Worm (Caenorhabditis elegans) whole organism, young adult: ENCODE results near the gene scp-1.

ENCODE experiments used
- B0035.1 ChIP-seq: sonication (generic microtip); optimal IDR thresholded peaks from 2 replicates; lab custom pipeline; 2016; ENCODE audit warnings: missing genetic modification characterization, mild to moderate bottlenecking, missing compliant biosample characterization, missing genotype, missing genetic modification reagents
- C17E4.6 ChIP-seq: fragments of 200-800 bp; sonication (Bioruptor generic); IDR thresholded peaks from 2 replicates; pipeline ENCODE4 v1.3.6; 2022; ENCODE audit warnings: missing genetic modification reagents, missing genetic modification characterization, missing compliant biosample characterization
- F22D6.2 ChIP-seq: sonication (generic microtip); optimal IDR thresholded peaks from 2 replicates; lab custom pipeline; 2016; ENCODE audit warnings: mild to moderate bottlenecking, missing genetic modification characterization, missing compliant biosample characterization
- F52B5.7 ChIP-seq: sonication (generic microtip); optimal IDR thresholded peaks from 2 replicates; lab custom pipeline; 2016; ENCODE audit warnings: mild to moderate bottlenecking, missing genetic modification characterization, missing compliant biosample characterization
- F57C9.4 ChIP-seq: sonication (generic microtip); optimal IDR thresholded peaks from 2 replicates; lab custom pipeline; 2017; ENCODE audit warnings: mild to moderate bottlenecking, missing genetic modification characterization, missing compliant biosample characterization
- K12H6.12 ChIP-seq: fragments of 200-800 bp; sonication (Bioruptor generic); optimal IDR thresholded peaks from 2 replicates; lab custom pipeline; 2018; ENCODE audit warnings: mild to moderate bottlenecking, missing genetic modification characterization, missing compliant biosample characterization
- Y53F4B.3 ChIP-seq: fragments of 200-800 bp; sonication (Bioruptor generic); IDR thresholded peaks from 2 replicates; pipeline ENCODE4 v1.3.6; 2022; ENCODE audit warnings: missing genetic modification reagents, missing genetic modification characterization, missing compliant biosample characterization
- Y67H2A.10 ChIP-seq: fragments of 200-800 bp; sonication (Bioruptor generic); conservative IDR thresholded peaks from 2 replicates; pipeline ENCODE4 v1.3.6; 2022; ENCODE audit warnings: missing genetic modification reagents, missing genetic modification characterization, missing compliant biosample characterization
- akir-1 ChIP-seq: fragments of 200-800 bp; sonication (Bioruptor generic); optimal IDR thresholded peaks from 2 replicates; lab custom pipeline; 2018; ENCODE audit warnings: mild to moderate bottlenecking, missing genetic modification characterization, moderate library complexity, missing compliant biosample characterization
- aptf-2 ChIP-seq: fragments of 200-800 bp; sonication (Bioruptor generic); conservative IDR thresholded peaks from 2 replicates; pipeline ENCODE4 v1.3.6; 2022; ENCODE audit warnings: missing genetic modification reagents, missing genetic modification characterization, missing compliant biosample characterization
- athp-1 ChIP-seq: sonication (generic microtip); optimal IDR thresholded peaks from 2 replicates; lab custom pipeline; 2017; ENCODE audit warnings: mild to moderate bottlenecking, missing genetic modification characterization, missing compliant biosample characterization
- attf-6 ChIP-seq: fragments of 200-800 bp; sonication (Bioruptor generic); IDR thresholded peaks from 2 replicates; pipeline ENCODE4 v1.3.6; 2022; ENCODE audit warnings: missing genetic modification reagents, missing genetic modification characterization, missing compliant biosample characterization
- bed-1 ChIP-seq: fragments of 200-800 bp; sonication (Bioruptor generic); IDR thresholded peaks from 2 replicates; pipeline ENCODE4 v1.3.6; 2022; ENCODE audit warnings: missing genetic modification reagents, missing genetic modification characterization, missing compliant biosample characterization
- ceh-100 ChIP-seq: fragments of 200-800 bp; sonication (Bioruptor generic); IDR thresholded peaks from 2 replicates; pipeline ENCODE4 v1.3.6; 2022; ENCODE audit warnings: missing genetic modification reagents, missing genetic modification characterization, missing compliant biosample characterization
- ceh-27 ChIP-seq: fragments of 200-800 bp; sonication (Bioruptor generic); optimal IDR thresholded peaks from 2 replicates; lab custom pipeline; 2018; ENCODE audit warnings: mild to moderate bottlenecking, missing genetic modification characterization, moderate library complexity, missing compliant biosample characterization
- ceh-79 ChIP-seq: sonication (generic microtip); optimal IDR thresholded peaks from 2 replicates; lab custom pipeline; 2017; ENCODE audit warnings: mild to moderate bottlenecking, missing genetic modification characterization, missing compliant biosample characterization
- die-1 ChIP-seq: sonication (generic microtip); optimal IDR thresholded peaks from 2 replicates; lab custom pipeline; 2016; ENCODE audit warnings: missing genotype, mild to moderate bottlenecking, missing genetic modification characterization, missing compliant biosample characterization
- dpl-1 ChIP-seq: fragments of 150-350 bp; optimal IDR thresholded peaks from 2 replicates; lab custom pipeline; 2014; ENCODE audit warnings: missing biosample characterization, missing genetic modification reagents, missing genetic modification characterization
- ekl-4 ChIP-seq: fragments of 200-800 bp; sonication (Bioruptor generic); IDR thresholded peaks from 2 replicates; pipeline ENCODE4 v1.3.6; 2022; ENCODE audit warnings: missing genetic modification reagents, missing genetic modification characterization, missing compliant biosample characterization
- hmg-1.2 ChIP-seq: fragments of 200-800 bp; sonication (Bioruptor generic); IDR thresholded peaks from 2 replicates; pipeline ENCODE4 v1.3.6; 2022; ENCODE audit warnings: missing genetic modification reagents, missing genetic modification characterization, missing compliant biosample characterization
- hrde-1 ChIP-seq: sonication (generic microtip); optimal IDR thresholded peaks from 2 replicates; lab custom pipeline; 2016; ENCODE audit warnings: missing genetic modification characterization, mild to moderate bottlenecking, missing compliant biosample characterization, moderate library complexity, missing genotype, missing genetic modification reagents, borderline replicate concordance
- let-526 ChIP-seq: fragments of 200-800 bp; sonication (Bioruptor generic); IDR thresholded peaks from 2 replicates; pipeline ENCODE4 v1.3.6; 2022; ENCODE audit warnings: missing genetic modification reagents, missing genetic modification characterization, missing compliant biosample characterization
- lin-40 ChIP-seq: sonication (generic microtip); optimal IDR thresholded peaks from 2 replicates; lab custom pipeline; 2016; ENCODE audit warnings: missing genetic modification characterization, mild to moderate bottlenecking, missing compliant biosample characterization, missing genotype, missing genetic modification reagents
- lsy-27 ChIP-seq: sonication (generic microtip); optimal IDR thresholded peaks from 2 replicates; lab custom pipeline; 2017; ENCODE audit warnings: missing genetic modification characterization, mild to moderate bottlenecking, missing compliant biosample characterization, antibody characterized with exemption, missing genotype, borderline replicate concordance; ENCODE audit not compliant: insufficient read depth
- madf-3 ChIP-seq: fragments of 200-800 bp; sonication (Bioruptor generic); IDR thresholded peaks from 2 replicates; pipeline ENCODE4 v1.3.6; 2022; ENCODE audit warnings: missing genetic modification reagents, missing genetic modification characterization, missing compliant biosample characterization
- mcd-1 ChIP-seq: fragments of 200-800 bp; sonication (Bioruptor generic); IDR thresholded peaks from 2 replicates; pipeline ENCODE4 v1.3.6; 2022; ENCODE audit warnings: missing genetic modification reagents, missing genetic modification characterization, missing compliant biosample characterization
- nfyb-1 ChIP-seq: fragments of 200-800 bp; sonication (Bioruptor generic); IDR thresholded peaks from 2 replicates; pipeline ENCODE4 v1.3.6; 2022; ENCODE audit warnings: missing genetic modification reagents, missing genetic modification characterization, missing compliant biosample characterization
- nhr-90 ChIP-seq: sonication (generic microtip); optimal IDR thresholded peaks from 2 replicates; lab custom pipeline; 2016; ENCODE audit warnings: missing genotype, mild to moderate bottlenecking, missing genetic modification characterization, missing compliant biosample characterization
- rec-8 ChIP-seq, 2 experiments: sonication (generic microtip); optimal IDR thresholded peaks; 2 replicates each; lab custom pipeline; 2016; ENCODE audit warnings: mild to moderate bottlenecking in 2 of 2, missing genetic modification characterization in 2 of 2, missing genetic modification reagents in 2 of 2, missing genotype in 2 of 2, missing biosample characterization in 1 of 2, missing compliant biosample characterization in 1 of 2, moderate library complexity in 1 of 2
- repo-1 ChIP-seq: sonication (generic microtip); optimal IDR thresholded peaks from 2 replicates; lab custom pipeline; 2017; ENCODE audit warnings: mild to moderate bottlenecking, missing genetic modification characterization, missing compliant biosample characterization
- rpc-1 ChIP-seq, 2 experiments: fragments of 150-350 bp in 1 of 2; sonication (generic microtip) in 1 of 2; optimal IDR thresholded peaks; 2 replicates each; lab custom pipeline; 2014 to 2018; ENCODE audit warnings: missing biosample characterization in 1 of 2, missing genetic modification characterization in 1 of 2, missing genetic modification reagents in 1 of 2, missing genotype in 1 of 2
- snpc-1.1 ChIP-seq: sonication (generic microtip); optimal IDR thresholded peaks from 2 replicates; lab custom pipeline; 2017; ENCODE audit warnings: missing genetic modification characterization, mild to moderate bottlenecking, missing compliant biosample characterization, antibody characterized with exemption, moderate library complexity, missing genotype, missing genetic modification reagents; ENCODE audit not compliant: insufficient read depth
- sptf-2 ChIP-seq: fragments of 200-800 bp; sonication (Bioruptor generic); optimal IDR thresholded peaks from 2 replicates; lab custom pipeline; 2018; ENCODE audit warnings: mild to moderate bottlenecking, missing genetic modification characterization, missing compliant biosample characterization
- tbx-9 ChIP-seq: sonication (generic microtip); optimal IDR thresholded peaks from 2 replicates; lab custom pipeline; 2016; ENCODE audit warnings: borderline replicate concordance, missing genetic modification characterization, inconsistent platforms, missing compliant biosample characterization
- unc-130 ChIP-seq: sonication (generic microtip); optimal IDR thresholded peaks from 2 replicates; lab custom pipeline; 2016; ENCODE audit warnings: missing genetic modification reagents, missing genetic modification characterization, missing compliant biosample characterization
- unc-62 ChIP-seq: fragments of 150-350 bp; optimal IDR thresholded peaks from 2 replicates; lab custom pipeline; 2014; ENCODE audit warnings: missing biosample characterization, missing genetic modification reagents, missing genetic modification characterization
- ztf-18 ChIP-seq: sonication (generic microtip); optimal IDR thresholded peaks from 2 replicates; lab custom pipeline; 2016; ENCODE audit warnings: missing genotype, mild to moderate bottlenecking, missing genetic modification characterization, missing compliant biosample characterization
- ztf-22 ChIP-seq: fragments of 200-800 bp; sonication (Bioruptor generic); optimal IDR thresholded peaks from 2 replicates; lab custom pipeline; 2018; ENCODE audit warnings: mild to moderate bottlenecking, missing genetic modification characterization, moderate library complexity, missing compliant biosample characterization
- ztf-28 ChIP-seq: fragments of 200-800 bp; sonication (Bioruptor generic); IDR thresholded peaks from 2 replicates; pipeline ENCODE4 v1.3.6; 2022; ENCODE audit warnings: missing genetic modification reagents, missing genetic modification characterization, missing compliant biosample characterization
- ztf-3 ChIP-seq: fragments of 200-800 bp; sonication (Bioruptor generic); optimal IDR thresholded peaks from 2 replicates; lab custom pipeline; 2018; ENCODE audit warnings: mild to moderate bottlenecking, missing genetic modification characterization, missing compliant biosample characterization
- ztf-6 ChIP-seq: fragments of 200-800 bp; sonication (Bioruptor generic); IDR thresholded peaks from 2 replicates; pipeline ENCODE4 v1.3.6; 2022; ENCODE audit warnings: missing genetic modification reagents, missing genetic modification characterization, missing compliant biosample characterization

scp-1 gene

DNA sequence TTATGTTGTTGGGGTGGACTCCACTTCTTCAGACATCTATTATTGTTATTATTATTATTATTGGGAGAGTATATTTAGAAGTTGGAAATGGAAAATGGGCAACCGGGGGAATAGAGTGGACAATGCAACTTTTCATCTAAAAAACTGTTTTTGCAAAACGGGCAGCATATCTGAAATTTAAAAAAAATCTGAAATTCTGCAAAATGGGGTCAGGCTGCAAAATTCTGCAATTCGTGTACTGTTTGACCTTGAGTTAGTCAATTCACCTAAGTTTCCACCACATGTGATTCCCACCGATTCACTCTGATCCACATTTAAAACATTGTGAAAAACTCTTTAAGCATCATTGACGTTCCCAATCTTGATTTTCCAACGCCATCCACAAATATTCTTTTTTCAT lies 39.2 kb downstream of the scp-1 start, which contains the start of gene C06C3.4:
Gene C06C3.4 (plus strand): TSS at position 301 of the 400 bp plus-strand sequence.
- TF ChIP-seq F52B5.7 (tag; lab: Kevin White, UChicago) (no peak), bed-1 (GFP tag; lab: Robert Waterston, UW) (no peak), nhr-90 (tag; lab: Kevin White, UChicago) (no peak), mcd-1 (GFP tag; lab: Robert Waterston, UW) (no peak), aptf-2 (GFP tag; lab: Robert Waterston, UW) (no peak), repo-1 (tag; lab: Kevin White, UChicago) (no peak), snpc-1.1 (tag; lab: Kevin White, UChicago) (no peak), ztf-3 (GFP tag; lab: Kevin White, UChicago) (no peak), ekl-4 (GFP tag; lab: Robert Waterston, UW) (no peak), ceh-79 (tag; lab: Kevin White, UChicago) (no peak), dpl-1 (GFP tag; lab: Kevin White, UChicago) (no peak), ztf-28 (no peak)

DNA sequence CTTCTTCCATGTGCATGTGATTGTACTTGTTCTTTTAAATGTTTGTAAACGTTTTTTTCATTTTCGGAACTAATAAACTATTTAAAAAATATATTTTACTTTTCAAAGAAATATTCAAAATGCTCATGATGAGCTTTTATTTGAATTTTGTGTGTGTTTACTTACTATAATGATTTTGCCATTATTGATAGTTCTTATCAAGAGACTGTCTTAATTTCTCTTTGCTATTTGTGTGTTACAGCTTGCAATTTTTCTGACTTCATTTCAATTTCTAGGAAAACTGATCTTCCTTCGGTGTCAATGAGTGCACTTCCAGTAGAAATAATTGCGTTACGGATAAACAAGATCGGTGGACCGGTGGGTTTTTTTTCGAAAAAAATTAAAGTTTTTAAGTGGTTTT lies 41.0 kb downstream of the scp-1 start, which contains the start of gene C06C3.12:
Gene C06C3.12 (plus strand): TSS at position 301 of the 400 bp plus-strand sequence.
- TF ChIP-seq hmg-1.2 (GFP tag; lab: Robert Waterston, UW): no peak
- no peak for TF ChIP-seq unc-62 (GFP tag; lab: Kevin White, UChicago)
- TF ChIP-seq snpc-1.1 (tag; lab: Kevin White, UChicago): no peak
- TF ChIP-seq nfyb-1 (GFP tag; lab: Robert Waterston, UW): no peak
- TF ChIP-seq lsy-27 (tag; lab: Kevin White, UChicago): no peak
- no peak for TF ChIP-seq madf-3
- TF ChIP-seq die-1: no peak
- TF ChIP-seq athp-1 (tag; lab: Kevin White, UChicago): no peak
- TF ChIP-seq F22D6.2: no peak
- TF ChIP-seq sptf-2 (GFP tag; lab: Kevin White, UChicago): no peak
- TF ChIP-seq, all 124 proteins: peak for 0

DNA sequence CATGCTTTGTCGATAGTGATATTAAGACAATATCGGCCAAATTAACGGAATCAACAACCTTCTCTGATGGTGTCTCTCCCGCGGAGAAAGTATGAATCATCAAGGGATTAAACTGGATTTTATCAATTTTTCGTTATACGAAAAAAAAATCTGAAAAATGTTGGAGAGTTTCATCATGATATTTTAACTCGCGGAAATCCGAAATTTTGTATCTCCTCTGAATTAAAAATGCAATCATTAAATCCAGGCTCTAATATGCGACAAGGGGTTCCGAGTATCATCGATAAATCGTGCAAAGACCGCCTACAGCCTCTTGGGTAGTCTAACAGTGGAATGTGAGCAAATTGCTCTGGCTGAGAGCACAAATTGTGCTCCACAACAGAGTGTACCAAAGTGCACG lies 43.3 kb downstream of the scp-1 start, which contains the start of gene C06C3.10:
Gene C06C3.10 (minus strand): TSS at position 101 of the 400 bp plus-strand sequence.
- no peak for TF ChIP-seq ceh-27
- no peak for TF ChIP-seq akir-1 (GFP tag; lab: Kevin White, UChicago)
- no peak for TF ChIP-seq ztf-22
- no peak for TF ChIP-seq Y67H2A.10 (GFP tag; lab: Robert Waterston, UW)
- TF ChIP-seq rpc-1 (optimal IDR thresholded peaks at IDR 0.05; lab: Kevin White, UChicago): no peak
- no peak for TF ChIP-seq rpc-1 (tag; optimal IDR thresholded peaks at IDR 0.05; lab: Kevin White, UChicago)
- no peak for TF ChIP-seq dpl-1 (GFP tag; lab: Kevin White, UChicago)
- no peak for TF ChIP-seq B0035.1 (tag; lab: Kevin White, UChicago)
- no peak for TF ChIP-seq unc-130
- no peak for TF ChIP-seq ztf-18 (tag; lab: Kevin White, UChicago)

DNA sequence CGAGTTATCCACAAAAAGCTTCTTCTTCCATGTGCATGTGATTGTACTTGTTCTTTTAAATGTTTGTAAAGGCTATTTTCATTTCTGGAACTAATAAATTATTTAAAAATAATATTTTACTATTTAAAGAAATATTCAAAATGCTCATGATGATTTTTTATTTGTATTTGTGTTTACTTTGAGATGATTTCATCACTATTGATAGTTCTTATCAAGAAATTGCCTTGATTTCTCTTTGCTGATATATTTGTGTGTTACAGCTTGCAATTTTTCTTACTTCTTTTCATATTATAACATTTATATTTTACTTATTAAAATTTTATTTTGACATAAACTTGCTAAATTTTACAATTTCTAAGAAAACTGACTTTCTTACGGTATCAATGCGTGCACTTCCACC lies 44.4 kb downstream of the scp-1 start:
- TF ChIP-seq C17E4.6 (GFP tag; lab: Robert Waterston, UW): no peak
- TF ChIP-seq, all 124 proteins: peak for 0

DNA sequence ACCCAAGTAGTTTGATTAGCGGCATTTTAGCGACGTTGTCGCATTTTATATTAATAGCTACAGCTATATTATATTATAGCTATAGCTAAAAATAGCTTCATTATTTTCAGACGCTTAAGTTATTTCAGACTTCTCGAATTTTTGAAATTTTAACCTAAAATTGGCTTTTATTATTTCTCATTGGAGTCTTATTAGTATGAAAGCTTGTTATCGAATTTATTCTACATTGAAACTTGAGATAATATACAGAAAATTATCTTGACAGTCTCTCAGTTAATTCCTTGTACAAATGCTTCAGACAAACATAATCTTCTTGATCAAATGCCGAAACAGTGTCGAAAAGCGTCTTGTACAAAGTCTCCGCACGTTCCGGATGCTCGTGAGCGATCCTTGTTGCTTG lies 46.0 kb downstream of the scp-1 start, which contains the start of gene srh-48:
Gene srh-48 (plus strand): TSS at position 301 of the 400 bp plus-strand sequence.
- no peak for TF ChIP-seq K12H6.12
- TF ChIP-seq rec-8 (tag; optimal IDR thresholded peaks at IDR 0.05; lab: Kevin White, UChicago): no peak
- TF ChIP-seq let-526 (GFP tag; lab: Robert Waterston, UW): no peak
- no peak for TF ChIP-seq aptf-2 (GFP tag; lab: Robert Waterston, UW)
- no peak for TF ChIP-seq tbx-9 (tag; lab: Kevin White, UChicago)
- no peak for TF ChIP-seq ceh-79 (tag; lab: Kevin White, UChicago)
- no peak for TF ChIP-seq F57C9.4
- no peak for TF ChIP-seq attf-6 (GFP tag; lab: Robert Waterston, UW)
- no peak for TF ChIP-seq Y53F4B.3 (GFP tag; lab: Robert Waterston, UW)
- no peak for TF ChIP-seq hrde-1 (tag; lab: Kevin White, UChicago)
- no peak for TF ChIP-seq lin-40 (tag; lab: Kevin White, UChicago)
- TF ChIP-seq ztf-6 (GFP tag; lab: Robert Waterston, UW): no peak
- no peak for TF ChIP-seq ztf-18 (tag; lab: Kevin White, UChicago)
- TF ChIP-seq ceh-100 (GFP tag; lab: Robert Waterston, UW): no peak
